Worm (Caenorhabditis elegans): Measurements from ENCODE around the gene nhr-91.

DNA sequence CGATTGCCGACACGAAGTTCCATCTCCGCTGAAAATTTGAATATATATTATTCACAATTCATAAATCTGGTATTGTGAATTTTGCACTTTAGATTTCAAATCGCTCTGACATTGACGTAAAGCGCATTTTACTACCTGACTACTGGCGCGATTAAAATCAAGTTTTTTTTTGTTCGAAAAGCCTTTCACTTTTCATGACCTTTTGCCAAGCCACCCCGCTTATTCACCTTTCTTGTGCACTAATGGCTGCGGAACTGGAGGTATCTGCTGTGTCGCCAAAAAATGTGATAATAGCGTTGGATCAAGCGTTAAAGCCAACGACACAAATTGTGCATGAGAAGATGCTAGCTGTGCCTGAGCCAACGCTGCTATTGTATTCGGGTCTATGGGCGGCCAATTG, 36.2 kb upstream of the nhr-91 start:
- TF ChIP-seq ama-1 (optimal IDR thresholded peaks at IDR 0.05) (no peak), nhr-237 (tag; optimal IDR thresholded peaks at IDR 0.05) (no peak), mbf-1 (tag; optimal IDR thresholded peaks at IDR 0.05) (no peak), snpc-4 (tag; optimal IDR thresholded peaks at IDR 0.05) (no peak)
